Fruit fly (Drosophila melanogaster) Kc167 (cell line): ENCODE measurements around the gene Nelf-A.

Experiments used
- Myc ChIP-seq: fragments of >200 bp; optimal IDR thresholded peaks from 2 replicates; lab custom pipeline; 2017; ENCODE audit warnings: missing external identifiers
- h ChIP-seq: fragments of >200 bp; optimal IDR thresholded peaks from 3 replicates; lab custom pipeline; 2018; ENCODE audit warnings: missing external identifiers
- insv ChIP-seq: fragments of >200 bp; optimal IDR thresholded peaks from 3 replicates; lab custom pipeline; 2018; ENCODE audit warnings: missing external identifiers
- psq ChIP-seq: fragments of >200 bp; optimal IDR thresholded peaks from 2 replicates; lab custom pipeline; 2017; ENCODE audit warnings: missing external identifiers
- ttk ChIP-seq: sonication (Bioruptor generic); optimal IDR thresholded peaks from 2 replicates; lab custom pipeline; 2017; ENCODE audit warnings: missing external identifiers

- TF ChIP-seq insv (lab: Kevin White, UChicago), result no peak
- TF ChIP-seq ttk (lab: Kevin White, UChicago), result no peak
- no peak for TF ChIP-seq Myc
- TF ChIP-seq psq (lab: Kevin White, UChicago), result no peak
- no peak for TF ChIP-seq h (lab: Kevin White, UChicago)
Observed at dm6 chr3R:21199085-21199899, 24.2 kb upstream of the Nelf-A start.
